Worm (Caenorhabditis elegans) whole organism, L4/young adult: ENCODE data around the gene Y71H2AM.25.

Source experiments
- W03F9.2 ChIP-seq: fragments of 150-350 bp; optimal IDR thresholded peaks from 2 replicates; lab custom pipeline; 2014; ENCODE audit warnings: missing biosample characterization, missing genetic modification characterization
- dao-5 ChIP-seq: sonication (generic microtip); optimal IDR thresholded peaks from 2 replicates; lab custom pipeline; 2016; ENCODE audit warnings: missing genotype, missing genetic modification characterization, moderate library complexity, missing compliant biosample characterization
- him-1 ChIP-seq: sonication (generic microtip); optimal IDR thresholded peaks from 2 replicates; lab custom pipeline; 2016; ENCODE audit warnings: missing genotype, missing genetic modification reagents, missing genetic modification characterization, missing compliant biosample characterization

DNA sequence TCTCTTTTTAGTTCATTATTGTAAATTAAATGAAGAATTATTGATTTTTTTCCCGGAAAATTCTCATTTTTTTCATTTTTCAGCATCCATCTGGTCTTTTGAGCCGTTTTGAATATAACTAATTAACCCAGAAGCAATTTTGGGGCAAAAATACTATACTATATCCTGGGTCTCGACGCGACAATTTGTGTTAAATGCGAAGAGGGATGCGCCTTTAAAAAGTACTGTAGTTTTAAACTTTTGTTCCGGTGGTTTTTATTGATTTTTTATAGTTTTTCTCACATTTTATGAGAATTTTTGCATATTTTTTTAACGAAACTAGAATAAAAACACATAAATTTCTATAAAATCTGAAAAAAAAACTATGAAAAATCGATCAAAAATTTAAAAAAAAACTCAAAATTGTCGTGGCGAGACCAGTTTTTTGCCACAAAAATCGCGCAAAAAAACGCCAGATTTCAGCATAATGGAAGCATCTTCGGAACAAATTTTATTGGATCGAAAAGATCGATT, 14.2 kb upstream of the Y71H2AM.25 start, which contains the start of gene tbcc-1:
- TF ChIP-seq him-1 (tag; lab: Kevin White, UChicago) = no peak
- TF ChIP-seq dao-5 (tag; lab: Kevin White, UChicago) = no peak
- no peak for TF ChIP-seq W03F9.2 (tag; lab: Kevin White, UChicago)
